Worm (Caenorhabditis elegans): ENCODE data around the gene meg-2.

The meg-2 gene

ce11 chrX:13881760-13882369 is 44.1 kb downstream of the meg-2 start:
- no peak for TF ChIP-seq him-1 (tag; optimal IDR thresholded peaks at IDR 0.05)
- TF ChIP-seq dao-5 (tag; optimal IDR thresholded peaks at IDR 0.05) = no peak
- TF ChIP-seq W03F9.2 (tag; optimal IDR thresholded peaks at IDR 0.05) = no peak

- TF ChIP-seq dao-5 (tag; optimal IDR thresholded peaks at IDR 0.05) = no peak
- no peak for TF ChIP-seq him-1 (tag; optimal IDR thresholded peaks at IDR 0.05)
- no peak for TF ChIP-seq W03F9.2 (tag; optimal IDR thresholded peaks at IDR 0.05)
Observed at ce11 chrX:13878082-13878481, 47.8 kb downstream of the meg-2 start.

ce11 chrX:13876860-13877259 is 49.1 kb downstream of the meg-2 start:
- TF ChIP-seq dao-5 (tag; optimal IDR thresholded peaks at IDR 0.05) = no peak
- TF ChIP-seq W03F9.2 (tag; optimal IDR thresholded peaks at IDR 0.05) = no peak
- TF ChIP-seq him-1 (tag; optimal IDR thresholded peaks at IDR 0.05) = no peak

ce11 chrX:13875913-13876312 is 50.0 kb downstream of the meg-2 start:
- TF ChIP-seq him-1 (tag; optimal IDR thresholded peaks at IDR 0.05) (no peak), dao-5 (tag; optimal IDR thresholded peaks at IDR 0.05) (no peak), W03F9.2 (tag; optimal IDR thresholded peaks at IDR 0.05) (no peak)

ce11 chrX:13873324-13873933 is 52.5 kb downstream of the meg-2 start:
- TF ChIP-seq W03F9.2 (tag; optimal IDR thresholded peaks at IDR 0.05) = no peak
- TF ChIP-seq him-1 (tag; optimal IDR thresholded peaks at IDR 0.05) = no peak
- TF ChIP-seq dao-5 (tag; optimal IDR thresholded peaks at IDR 0.05) = no peak
